Worm (Caenorhabditis elegans) whole organism, young adult: Measurements from ENCODE around the gene tbx-9.
"Not testable (repeated sequence)": the region's sequence is repeated elsewhere in the genome, so short reads cannot be mapped to it uniquely, and the experiment has no call there.

Source experiments
- B0261.1 ChIP-seq: sonication (generic microtip); optimal IDR thresholded peaks from 2 replicates; lab custom pipeline; 2016; ENCODE audit warnings: mild to moderate bottlenecking, missing genetic modification characterization, moderate library complexity, missing compliant biosample characterization
- ama-1 ChIP-seq, 3 experiments: fragments of 150-350 bp in 1 of 3; sonication (generic microtip) in 2 of 3; optimal IDR thresholded peaks; 2 replicates each; lab custom pipeline; 2014 to 2018; ENCODE audit warnings: missing biosample characterization in 2 of 3, missing genetic modification characterization in 2 of 3, missing genetic modification reagents in 2 of 3
- bed-2 ChIP-seq: fragments of 200-800 bp; sonication (Bioruptor generic); IDR thresholded peaks from 2 replicates; pipeline ENCODE4 v1.3.6; 2022; ENCODE audit warnings: missing genetic modification reagents, missing genetic modification characterization, missing compliant biosample characterization
- dox-1 ChIP-seq: fragments of 200-800 bp; sonication (Bioruptor generic); IDR thresholded peaks from 2 replicates; pipeline ENCODE4 v1.3.6; 2022; ENCODE audit warnings: missing genetic modification reagents, missing genetic modification characterization, missing compliant biosample characterization
- efl-1 ChIP-seq: fragments of 150-350 bp; optimal IDR thresholded peaks from 2 replicates; lab custom pipeline; 2014; ENCODE audit warnings: missing biosample characterization, missing genetic modification reagents, missing genetic modification characterization
- fkh-3 ChIP-seq: sonication (generic microtip); optimal IDR thresholded peaks from 2 replicates; lab custom pipeline; 2016; ENCODE audit warnings: mild to moderate bottlenecking, missing genetic modification characterization, missing compliant biosample characterization
- hsf-1 ChIP-seq: fragments of 200-800 bp; sonication (Bioruptor generic); IDR thresholded peaks from 2 replicates; pipeline ENCODE4 v1.3.6; 2022; ENCODE audit warnings: missing genetic modification reagents, missing genetic modification characterization, missing compliant biosample characterization
- lin-40 ChIP-seq: sonication (generic microtip); optimal IDR thresholded peaks from 2 replicates; lab custom pipeline; 2016; ENCODE audit warnings: missing genetic modification characterization, mild to moderate bottlenecking, missing compliant biosample characterization, missing genotype, missing genetic modification reagents
- repo-1 ChIP-seq: sonication (generic microtip); optimal IDR thresholded peaks from 2 replicates; lab custom pipeline; 2017; ENCODE audit warnings: mild to moderate bottlenecking, missing genetic modification characterization, missing compliant biosample characterization

DNA sequence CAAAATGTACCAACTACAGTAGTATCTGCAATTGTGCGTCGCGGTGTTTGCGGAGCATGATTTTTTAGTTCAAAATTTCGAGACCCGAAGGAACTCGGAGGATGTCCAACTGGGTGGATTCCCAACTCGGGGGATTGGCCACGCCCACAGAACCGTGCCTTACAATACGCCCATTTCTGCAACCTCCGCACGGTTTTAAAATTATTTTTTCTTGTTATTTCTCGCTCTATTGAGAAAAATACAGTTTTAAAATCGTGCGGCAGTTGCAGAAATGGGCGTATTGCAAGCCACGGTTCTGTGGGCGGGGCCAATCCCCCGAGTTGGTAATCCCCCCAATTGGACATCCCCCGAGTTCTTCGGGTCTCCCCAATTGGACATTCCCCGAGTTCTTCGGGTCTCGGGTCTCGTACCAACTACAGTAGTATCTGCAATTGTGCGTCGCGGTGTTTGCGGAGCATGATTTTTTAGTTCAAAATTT lies 21.4 kb downstream of the tbx-9 start:
- TF ChIP-seq dox-1 (GFP tag; lab: Robert Waterston, UW) (peak; percentile 80), bed-2 (0 out of 2 replicates have a peak, but pooled peaks have one; percentile 7), hsf-1 (peak; percentile 67)
- TF ChIP-seq B0261.1 (tag; lab: Kevin White, UChicago); ama-1 (optimal IDR thresholded peaks at IDR 0.05; lab: Kevin White, UChicago); ama-1 (GFP tag; optimal IDR thresholded peaks at IDR 0.05; lab: Kevin White, UChicago); efl-1 (GFP tag; lab: Kevin White, UChicago); lin-40 (tag; lab: Kevin White, UChicago); fkh-3 (tag; lab: Kevin White, UChicago); repo-1 (tag; lab: Kevin White, UChicago): not testable (repeated sequence)
